Fruit fly (Drosophila melanogaster) whole organism, prepupa: ENCODE measurements around the gene CCKLR-17D1.

Experiments used
- Eip75B ChIP-seq: fragments of 200-800 bp; sonication (Bioruptor generic); optimal IDR thresholded peaks from 3 replicates; lab custom pipeline; 2016; ENCODE audit warnings: missing biosample characterization, missing genetic modification characterization
- Hr39 ChIP-seq: fragments of 200-800 bp; sonication (Bioruptor generic); optimal IDR thresholded peaks from 2 replicates; lab custom pipeline; 2016; ENCODE audit warnings: missing biosample characterization, missing genetic modification characterization
- vri ChIP-seq: fragments of 200-800 bp; sonication (Bioruptor generic); optimal IDR thresholded peaks from 3 replicates; lab custom pipeline; 2016; ENCODE audit warnings: missing biosample characterization, mild to moderate bottlenecking, missing genetic modification characterization

DNA sequence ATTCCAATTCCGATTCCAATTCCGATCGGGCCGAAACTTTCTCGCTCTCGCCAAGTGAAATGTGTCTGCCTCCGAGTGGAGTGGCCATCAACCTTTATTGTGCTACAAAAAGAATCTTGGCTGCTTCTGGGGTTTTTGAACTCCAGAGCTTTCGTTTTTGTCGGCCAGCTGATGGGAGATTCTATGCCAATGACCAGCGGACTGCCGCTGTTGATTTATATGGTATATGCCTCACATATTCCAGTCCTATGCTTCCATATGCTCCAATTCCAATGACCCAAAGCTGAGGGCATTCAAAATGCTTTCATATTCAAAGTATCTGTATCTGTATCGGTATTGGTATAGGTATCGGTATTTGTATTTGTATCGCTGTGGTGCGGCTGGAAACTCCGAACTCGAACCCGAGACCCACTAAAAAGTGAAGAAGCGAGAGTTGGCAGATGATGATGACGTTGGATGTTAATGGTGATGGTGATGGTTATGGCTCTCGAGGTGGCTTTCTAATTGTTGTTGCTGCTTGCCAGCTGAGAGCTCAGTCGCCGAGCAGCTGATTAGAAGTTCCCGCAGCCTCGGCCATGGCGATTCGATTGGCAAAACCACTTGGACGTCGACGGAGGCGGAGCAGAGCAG is 53.4 kb downstream of the CCKLR-17D1 start:
- TF ChIP-seq Hr39 (GFP tag; lab: Kevin White, UChicago) (no peak), Eip75B (no peak), vri (GFP tag; lab: Kevin White, UChicago) (no peak)
